Worm (Caenorhabditis elegans) whole organism, young adult: Measurements from ENCODE around the gene nep-17.

Experiments
- B0261.1 ChIP-seq: sonication (generic microtip); optimal IDR thresholded peaks from 2 replicates; lab custom pipeline; 2016; ENCODE audit warnings: mild to moderate bottlenecking, missing genetic modification characterization, moderate library complexity, missing compliant biosample characterization
- B0336.3 ChIP-seq: fragments of 200-800 bp; sonication (Bioruptor generic); IDR thresholded peaks from 2 replicates; pipeline ENCODE4 v1.3.6; 2022; ENCODE audit warnings: missing genetic modification characterization, missing compliant biosample characterization
- D2030.7 ChIP-seq: fragments of 200-800 bp; sonication (Bioruptor generic); IDR thresholded peaks from 2 replicates; pipeline ENCODE4 v1.3.6; 2022; ENCODE audit warnings: missing genetic modification reagents, missing genetic modification characterization, missing compliant biosample characterization
- F57A8.1 ChIP-seq: fragments of 200-800 bp; sonication (Bioruptor generic); optimal IDR thresholded peaks from 2 replicates; lab custom pipeline; 2018; ENCODE audit warnings: mild to moderate bottlenecking, missing genetic modification characterization, moderate library complexity, missing compliant biosample characterization
- K11D2.4 ChIP-seq: fragments of 200-800 bp; sonication (Bioruptor generic); IDR thresholded peaks from 2 replicates; pipeline ENCODE4 v1.3.6; 2022; ENCODE audit warnings: missing genetic modification reagents, missing genetic modification characterization, missing compliant biosample characterization
- K12H6.12 ChIP-seq: fragments of 200-800 bp; sonication (Bioruptor generic); optimal IDR thresholded peaks from 2 replicates; lab custom pipeline; 2018; ENCODE audit warnings: mild to moderate bottlenecking, missing genetic modification characterization, missing compliant biosample characterization
- ama-1 ChIP-seq, 3 experiments: fragments of 150-350 bp in 1 of 3; sonication (generic microtip) in 2 of 3; optimal IDR thresholded peaks; 2 replicates each; lab custom pipeline; 2014 to 2018; ENCODE audit warnings: missing biosample characterization in 2 of 3, missing genetic modification characterization in 2 of 3, missing genetic modification reagents in 2 of 3
- atf-7 ChIP-seq: sonication (generic microtip); optimal IDR thresholded peaks from 2 replicates; lab custom pipeline; 2017; ENCODE audit warnings: mild to moderate bottlenecking, missing genetic modification characterization, missing compliant biosample characterization
- attf-5 ChIP-seq: fragments of 200-800 bp; sonication (Bioruptor generic); optimal IDR thresholded peaks from 2 replicates; lab custom pipeline; 2018; ENCODE audit warnings: mild to moderate bottlenecking, missing genetic modification characterization, missing compliant biosample characterization
- cebp-1 ChIP-seq, 2 experiments: fragments of 200-800 bp in 1 of 2; sonication (Bioruptor generic) in 1 of 2; sonication (generic microtip) in 1 of 2; IDR thresholded peaks in 1 of 2; optimal IDR thresholded peaks in 1 of 2; 2 replicates each; pipeline versions ENCODE4 v1.3.6 to Lab custom; 2017 to 2022; ENCODE audit warnings: missing compliant biosample characterization in 2 of 2, missing genetic modification characterization in 2 of 2, mild to moderate bottlenecking in 1 of 2, missing genetic modification reagents in 1 of 2, moderate library complexity in 1 of 2
- ceh-27 ChIP-seq: fragments of 200-800 bp; sonication (Bioruptor generic); optimal IDR thresholded peaks from 2 replicates; lab custom pipeline; 2018; ENCODE audit warnings: mild to moderate bottlenecking, missing genetic modification characterization, moderate library complexity, missing compliant biosample characterization
- ceh-91 ChIP-seq: fragments of 200-800 bp; sonication (Bioruptor generic); IDR thresholded peaks from 2 replicates; pipeline ENCODE4 v1.3.6; 2022; ENCODE audit warnings: missing genetic modification reagents, missing genetic modification characterization, missing compliant biosample characterization
- dox-1 ChIP-seq: fragments of 200-800 bp; sonication (Bioruptor generic); IDR thresholded peaks from 2 replicates; pipeline ENCODE4 v1.3.6; 2022; ENCODE audit warnings: missing genetic modification reagents, missing genetic modification characterization, missing compliant biosample characterization
- egrh-3 ChIP-seq: fragments of 200-800 bp; sonication (Bioruptor generic); IDR thresholded peaks from 2 replicates; pipeline ENCODE4 v1.3.6; 2022; ENCODE audit warnings: missing genetic modification reagents, missing genetic modification characterization, missing compliant biosample characterization
- ets-4 ChIP-seq: fragments of 200-800 bp; sonication (Bioruptor generic); optimal IDR thresholded peaks from 2 replicates; lab custom pipeline; 2018; ENCODE audit warnings: mild to moderate bottlenecking, missing genetic modification characterization, missing compliant biosample characterization
- hmg-1.2 ChIP-seq: fragments of 200-800 bp; sonication (Bioruptor generic); IDR thresholded peaks from 2 replicates; pipeline ENCODE4 v1.3.6; 2022; ENCODE audit warnings: missing genetic modification reagents, missing genetic modification characterization, missing compliant biosample characterization
- hmg-20 ChIP-seq: fragments of 200-800 bp; sonication (Bioruptor generic); IDR thresholded peaks from 2 replicates; pipeline ENCODE4 v1.3.6; 2022; ENCODE audit warnings: missing genetic modification reagents, missing genetic modification characterization, missing compliant biosample characterization
- hsf-1 ChIP-seq: fragments of 200-800 bp; sonication (Bioruptor generic); IDR thresholded peaks from 2 replicates; pipeline ENCODE4 v1.3.6; 2022; ENCODE audit warnings: missing genetic modification reagents, missing genetic modification characterization, missing compliant biosample characterization
- let-607 ChIP-seq, 2 experiments: fragments of 200-800 bp in 1 of 2; sonication (Bioruptor generic) in 1 of 2; sonication (generic microtip) in 1 of 2; optimal IDR thresholded peaks; 2 replicates each; lab custom pipeline; 2016 to 2018; ENCODE audit warnings: mild to moderate bottlenecking in 2 of 2, missing compliant biosample characterization in 2 of 2, missing genetic modification characterization in 2 of 2, moderate library complexity in 2 of 2, missing genotype in 1 of 2
- lin-26 ChIP-seq: fragments of 200-800 bp; sonication (Bioruptor generic); IDR thresholded peaks from 2 replicates; pipeline ENCODE4 v1.3.6; 2022; ENCODE audit warnings: missing genetic modification reagents, missing genetic modification characterization, missing compliant biosample characterization
- lin-35 ChIP-seq, 3 experiments: fragments of 150-350 bp in 2 of 3; sonication (generic microtip) in 1 of 3; optimal IDR thresholded peaks; 2 replicates each; lab custom pipeline; 2014 to 2018; ENCODE audit warnings: missing biosample characterization in 3 of 3, missing genetic modification characterization in 3 of 3, missing genetic modification reagents in 3 of 3
- lin-40 ChIP-seq: sonication (generic microtip); optimal IDR thresholded peaks from 2 replicates; lab custom pipeline; 2016; ENCODE audit warnings: missing genetic modification characterization, mild to moderate bottlenecking, missing compliant biosample characterization, missing genotype, missing genetic modification reagents
- lin-54 ChIP-seq: fragments of 200-800 bp; sonication (Bioruptor generic); optimal IDR thresholded peaks from 2 replicates; lab custom pipeline; 2018; ENCODE audit warnings: mild to moderate bottlenecking, missing genetic modification characterization, missing compliant biosample characterization
- lir-1 ChIP-seq: fragments of 200-800 bp; sonication (Bioruptor generic); conservative IDR thresholded peaks from 2 replicates; pipeline ENCODE4 v1.3.6; 2022; ENCODE audit warnings: missing genetic modification reagents, missing genetic modification characterization, missing compliant biosample characterization
- madf-10 ChIP-seq: sonication (generic microtip); optimal IDR thresholded peaks from 2 replicates; lab custom pipeline; 2016; ENCODE audit warnings: mild to moderate bottlenecking, missing genetic modification characterization, missing compliant biosample characterization
- madf-6 ChIP-seq: fragments of 200-800 bp; sonication (Bioruptor generic); IDR thresholded peaks from 2 replicates; pipeline ENCODE4 v1.3.6; 2022; ENCODE audit warnings: missing genetic modification reagents, missing genetic modification characterization, missing compliant biosample characterization
- mcd-1 ChIP-seq: fragments of 200-800 bp; sonication (Bioruptor generic); IDR thresholded peaks from 2 replicates; pipeline ENCODE4 v1.3.6; 2022; ENCODE audit warnings: missing genetic modification reagents, missing genetic modification characterization, missing compliant biosample characterization
- mes-4 ChIP-seq: sonication (generic microtip); optimal IDR thresholded peaks from 2 replicates; lab custom pipeline; 2016; ENCODE audit warnings: missing genotype, missing genetic modification characterization, missing compliant biosample characterization
- mxl-1 ChIP-seq: sonication (generic microtip); optimal IDR thresholded peaks from 2 replicates; lab custom pipeline; 2016; ENCODE audit warnings: missing genetic modification characterization, missing compliant biosample characterization
- nfyb-1 ChIP-seq: fragments of 200-800 bp; sonication (Bioruptor generic); IDR thresholded peaks from 2 replicates; pipeline ENCODE4 v1.3.6; 2022; ENCODE audit warnings: missing genetic modification reagents, missing genetic modification characterization, missing compliant biosample characterization
- nhr-27 ChIP-seq: fragments of 200-800 bp; sonication (Bioruptor generic); optimal IDR thresholded peaks from 2 replicates; lab custom pipeline; 2018; ENCODE audit warnings: mild to moderate bottlenecking, missing genetic modification characterization, moderate library complexity, missing compliant biosample characterization
- nhr-80 ChIP-seq: sonication (generic microtip); optimal IDR thresholded peaks from 2 replicates; lab custom pipeline; 2016; ENCODE audit warnings: missing genetic modification characterization, missing compliant biosample characterization
- pha-4 ChIP-seq: fragments of 150-350 bp; sonication (generic microtip); optimal IDR thresholded peaks from 2 replicates; lab custom pipeline; 2014; ENCODE audit warnings: missing biosample characterization, missing genetic modification reagents, missing genetic modification characterization
- rec-8 ChIP-seq, 2 experiments: sonication (generic microtip); optimal IDR thresholded peaks; 2 replicates each; lab custom pipeline; 2016; ENCODE audit warnings: mild to moderate bottlenecking in 2 of 2, missing genetic modification characterization in 2 of 2, missing genetic modification reagents in 2 of 2, missing genotype in 2 of 2, missing biosample characterization in 1 of 2, missing compliant biosample characterization in 1 of 2, moderate library complexity in 1 of 2
- sdz-38 ChIP-seq: sonication (generic microtip); optimal IDR thresholded peaks from 2 replicates; lab custom pipeline; 2016; ENCODE audit warnings: missing genotype, missing genetic modification characterization, missing compliant biosample characterization
- snpc-4 ChIP-seq, 5 experiments: fragments of 150-350 bp in 1 of 5; sonication (generic microtip) in 4 of 5; optimal IDR thresholded peaks; 2 replicates each; lab custom pipeline; 2014 to 2018; ENCODE audit warnings: missing genetic modification characterization in 5 of 5, missing biosample characterization in 3 of 5, antibody characterized with exemption in 2 of 5, mild to moderate bottlenecking in 2 of 5, missing compliant biosample characterization in 2 of 5, missing genotype in 2 of 5, moderate library complexity in 2 of 5, missing genetic modification reagents in 1 of 5
- somi-1 ChIP-seq: fragments of 200-800 bp; sonication (Bioruptor generic); optimal IDR thresholded peaks from 2 replicates; lab custom pipeline; 2018; ENCODE audit warnings: mild to moderate bottlenecking, missing genetic modification characterization, missing compliant biosample characterization
- tbp1 ChIP-seq: fragments of 200-800 bp; sonication (Bioruptor generic); optimal IDR thresholded peaks from 2 replicates; lab custom pipeline; 2018; ENCODE audit warnings: mild to moderate bottlenecking, missing genetic modification characterization, missing compliant biosample characterization
- tlf-1 ChIP-seq: fragments of 200-800 bp; sonication (Bioruptor generic); optimal IDR thresholded peaks from 2 replicates; lab custom pipeline; 2018; ENCODE audit warnings: mild to moderate bottlenecking, missing genetic modification characterization, missing compliant biosample characterization
- unc-62 ChIP-seq: fragments of 150-350 bp; optimal IDR thresholded peaks from 2 replicates; lab custom pipeline; 2014; ENCODE audit warnings: missing biosample characterization, missing genetic modification reagents, missing genetic modification characterization
- zfh-2 ChIP-seq: fragments of 200-800 bp; sonication (Bioruptor generic); conservative IDR thresholded peaks from 2 replicates; pipeline ENCODE4 v1.3.6; 2022; ENCODE audit warnings: missing genetic modification reagents, missing genetic modification characterization, missing compliant biosample characterization
- ztf-18 ChIP-seq: sonication (generic microtip); optimal IDR thresholded peaks from 2 replicates; lab custom pipeline; 2016; ENCODE audit warnings: missing genotype, mild to moderate bottlenecking, missing genetic modification characterization, missing compliant biosample characterization
- ztf-25 ChIP-seq: fragments of 200-800 bp; sonication (Bioruptor generic); IDR thresholded peaks from 2 replicates; pipeline ENCODE4 v1.3.6; 2022; ENCODE audit warnings: missing genetic modification reagents, missing genetic modification characterization, missing compliant biosample characterization
- ztf-26 ChIP-seq: sonication (generic microtip); optimal IDR thresholded peaks from 2 replicates; lab custom pipeline; 2017; ENCODE audit warnings: missing genetic modification characterization, missing compliant biosample characterization

Gene nep-17

ce11 chrII:13461604-13462375 is 45.8 kb upstream of the nep-17 start:
- TF ChIP-seq snpc-4 (GFP tag; optimal IDR thresholded peaks at IDR 0.05; lab: Kevin White, UChicago), result no peak
- TF ChIP-seq snpc-4 (tag; optimal IDR thresholded peaks at IDR 0.05; lab: Kevin White, UChicago), result peak in 3 of 4 experiments; percentile 33 to 36 (median 35)
- no peak for TF ChIP-seq sdz-38 (tag; lab: Kevin White, UChicago)
- TF ChIP-seq ztf-18 (tag; lab: Kevin White, UChicago), result peak; percentile 10
- peak; percentile 70 for TF ChIP-seq nfyb-1 (GFP tag; lab: Robert Waterston, UW)
- TF ChIP-seq lin-54, result peak; percentile 2
- peak; percentile 16 for TF ChIP-seq pha-4 (tag; lab: Kevin White, UChicago)
- TF ChIP-seq K12H6.12 (tag; lab: Kevin White, UChicago), result no peak
- TF ChIP-seq madf-6 (GFP tag; lab: Robert Waterston, UW), result 0 out of 2 replicates have a peak, but pooled peaks have one; percentile 21
- TF ChIP-seq unc-62, result peak; percentile 15
- no peak for TF ChIP-seq rec-8 (tag; optimal IDR thresholded peaks at IDR 0.05; lab: Kevin White, UChicago)
- peak; percentile 53; the same call in 1 of the 2 replicates for TF ChIP-seq K11D2.4
- peak; percentile 88 for TF ChIP-seq nhr-80
- TF ChIP-seq ama-1 (optimal IDR thresholded peaks at IDR 0.05; lab: Kevin White, UChicago), result peak; percentile 92
- no peak for TF ChIP-seq ama-1 (GFP tag; optimal IDR thresholded peaks at IDR 0.05; lab: Kevin White, UChicago)
- TF ChIP-seq lin-35 (GFP tag; optimal IDR thresholded peaks at IDR 0.05; lab: Kevin White, UChicago), result peak in 1 of 3 experiments; percentile 8
- peak; percentile 83 for TF ChIP-seq lin-40 (tag; lab: Kevin White, UChicago)
- TF ChIP-seq ztf-25 (GFP tag; lab: Robert Waterston, UW), result 0 out of 2 replicates have a peak, but pooled peaks have one; percentile 14
- no peak for TF ChIP-seq D2030.7
- TF ChIP-seq zfh-2 (GFP tag; lab: Robert Waterston, UW), result peak; percentile 44; the same call in 1 of the 2 replicates
- peak; percentile 81 for TF ChIP-seq somi-1 (GFP tag; lab: Kevin White, UChicago)
- peak; percentile 59 for TF ChIP-seq mcd-1
- TF ChIP-seq nhr-27, result no peak
- TF ChIP-seq hmg-1.2 (GFP tag; lab: Robert Waterston, UW), result peak; percentile 30; the same call in 1 of the 2 replicates
- 0 out of 2 replicates have a peak, but pooled peaks have one; percentile 18 for TF ChIP-seq lir-1 (GFP tag; lab: Robert Waterston, UW)
- TF ChIP-seq dox-1 (GFP tag; lab: Robert Waterston, UW), result peak; percentile 31
- TF ChIP-seq ets-4 (GFP tag; lab: Kevin White, UChicago), result peak; percentile 66
- TF ChIP-seq cebp-1 (GFP tag; IDR thresholded peaks at IDR 0.05; lab: Robert Waterston, UW), result no peak
- TF ChIP-seq cebp-1 (tag; optimal IDR thresholded peaks at IDR 0.05; lab: Kevin White, UChicago), result peak; percentile 59
- TF ChIP-seq ztf-26 (tag; lab: Kevin White, UChicago), result peak; percentile 73
- TF ChIP-seq ceh-27 (GFP tag; lab: Kevin White, UChicago), result no peak
- TF ChIP-seq B0261.1 (tag; lab: Kevin White, UChicago), result no peak
- peak; percentile 39 for TF ChIP-seq attf-5 (GFP tag; lab: Kevin White, UChicago)
- TF ChIP-seq egrh-3 (GFP tag; lab: Robert Waterston, UW), result 0 out of 2 replicates have a peak, but pooled peaks have one; percentile 28
- TF ChIP-seq hmg-20, result no peak
- TF ChIP-seq mxl-1 (tag; lab: Kevin White, UChicago), result no peak
- TF ChIP-seq F57A8.1 (GFP tag; lab: Kevin White, UChicago), result no peak
- no peak for TF ChIP-seq ceh-91 (GFP tag; lab: Robert Waterston, UW)
- no peak for TF ChIP-seq mes-4 (tag; lab: Kevin White, UChicago)
- TF ChIP-seq let-607 (tag; optimal IDR thresholded peaks at IDR 0.05; lab: Kevin White, UChicago), result peak in 1 of 2 experiments; percentile 13
- TF ChIP-seq tbp1 (GFP tag; lab: Kevin White, UChicago), result peak; percentile 30
- peak; percentile 81 for TF ChIP-seq madf-10 (tag; lab: Kevin White, UChicago)
- peak; percentile 76 for TF ChIP-seq atf-7
- TF ChIP-seq hsf-1 (GFP tag; lab: Robert Waterston, UW), result no peak
- TF ChIP-seq tlf-1 (GFP tag; lab: Kevin White, UChicago), result peak; percentile 11
- peak; percentile 69; the same call in 1 of the 2 replicates for TF ChIP-seq B0336.3 (GFP tag; lab: Robert Waterston, UW)
- TF ChIP-seq lin-26 (GFP tag; lab: Robert Waterston, UW), result peak; percentile 76
